Fruit fly (Drosophila melanogaster): Measurements from ENCODE around the gene beat-VII.

DNA sequence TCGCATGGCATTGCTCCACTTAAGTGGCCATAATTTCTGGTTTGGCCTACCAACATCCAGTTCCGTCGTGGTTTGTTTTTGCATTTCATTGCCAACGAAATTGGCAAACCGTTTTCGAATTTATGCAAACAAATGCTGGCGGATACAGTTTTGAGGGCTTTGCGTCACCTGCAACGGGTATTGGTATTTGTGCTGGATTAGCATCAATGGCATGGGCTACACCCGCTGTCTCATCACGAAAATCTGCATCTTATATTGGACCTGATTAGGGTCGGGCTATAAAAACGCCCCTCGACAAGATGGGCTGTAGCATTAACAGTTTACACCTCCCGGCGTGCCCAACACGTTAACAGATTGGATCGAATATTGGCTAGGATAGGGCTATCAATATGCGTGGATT lies 25.6 kb downstream of the beat-VII start, which contains the start of gene Tb:
- TF ChIP-seq psq (optimal IDR thresholded peaks at IDR 0.05) (no peak), ttk (optimal IDR thresholded peaks at IDR 0.05) (no peak), h (optimal IDR thresholded peaks at IDR 0.05) (no peak), Myc (optimal IDR thresholded peaks at IDR 0.05) (no peak), Sin3A (optimal IDR thresholded peaks at IDR 0.05) (no peak), insv (optimal IDR thresholded peaks at IDR 0.05) (no peak)
